Fruit fly (Drosophila melanogaster) whole organism, wandering third instar larva: ENCODE data around the gene fipi.

Source experiments
- CG32264 ChIP-seq: fragments of 200-800 bp; sonication (Bioruptor generic); optimal IDR thresholded peaks from 2 replicates; lab custom pipeline; 2016; ENCODE audit warnings: missing biosample characterization, missing genetic modification characterization
- CrebA ChIP-seq: fragments of 200-800 bp; sonication (Bioruptor generic); optimal IDR thresholded peaks from 2 replicates; lab custom pipeline; 2016; ENCODE audit warnings: missing biosample characterization, mild to moderate bottlenecking, missing genetic modification characterization, borderline replicate concordance
- Dif ChIP-seq: fragments of 200-275, 200-300 bp; sonication (Bioruptor generic); optimal IDR thresholded peaks from 2 replicates; lab custom pipeline; 2018; ENCODE audit warnings: missing biosample characterization, missing genetic modification characterization; ENCODE audit not compliant: partially characterized antibody
- HLH106 ChIP-seq: fragments of 200-800 bp; optimal IDR thresholded peaks from 3 replicates; lab custom pipeline; 2019; ENCODE audit warnings: missing biosample characterization, mild to moderate bottlenecking, missing genetic modification characterization, moderate library complexity
- Hr83 ChIP-seq: fragments of 200-300 bp; sonication (Bioruptor generic); optimal IDR thresholded peaks from 2 replicates; lab custom pipeline; 2016; ENCODE audit warnings: missing biosample characterization, mild to moderate bottlenecking, missing genetic modification characterization, moderate library complexity; ENCODE audit not compliant: poor library complexity, severe bottlenecking
- Jra ChIP-seq: sonication (Bioruptor generic); optimal IDR thresholded peaks from 2 replicates; lab custom pipeline; 2016; ENCODE audit warnings: missing biosample characterization, missing genetic modification characterization
- Myc ChIP-seq: fragments of >200 bp; optimal IDR thresholded peaks from 2 replicates; lab custom pipeline; 2017
- OdsH ChIP-seq: fragments of 200-800 bp; sonication (Bioruptor generic); optimal IDR thresholded peaks from 2 replicates; lab custom pipeline; 2016; ENCODE audit warnings: missing biosample characterization, mild to moderate bottlenecking, missing genetic modification characterization
- dl ChIP-seq, 2 experiments: fragments of 175-275, 200-275 bp in 1 of 2; fragments of 200-275 bp in 1 of 2; sonication (Bioruptor generic); optimal IDR thresholded peaks; lab custom pipeline; 2018; ENCODE audit warnings: mild to moderate bottlenecking in 2 of 2, missing biosample characterization in 2 of 2, missing genetic modification characterization in 2 of 2, moderate library complexity in 2 of 2; ENCODE audit not compliant: partially characterized antibody in 2 of 2, insufficient read depth in 1 of 2
- dsf ChIP-seq: sonication (Bioruptor generic); optimal IDR thresholded peaks from 2 replicates; lab custom pipeline; 2016; ENCODE audit warnings: missing biosample characterization, missing genetic modification characterization, borderline replicate concordance
- fru ChIP-seq: fragments of 200-800 bp; sonication (Bioruptor generic); optimal IDR thresholded peaks from 3 replicates; lab custom pipeline; 2016; ENCODE audit warnings: missing biosample characterization, mild to moderate bottlenecking, missing genetic modification characterization
- pan ChIP-seq: fragments of >200 bp; optimal IDR thresholded peaks from 2 replicates; lab custom pipeline; 2017

DNA sequence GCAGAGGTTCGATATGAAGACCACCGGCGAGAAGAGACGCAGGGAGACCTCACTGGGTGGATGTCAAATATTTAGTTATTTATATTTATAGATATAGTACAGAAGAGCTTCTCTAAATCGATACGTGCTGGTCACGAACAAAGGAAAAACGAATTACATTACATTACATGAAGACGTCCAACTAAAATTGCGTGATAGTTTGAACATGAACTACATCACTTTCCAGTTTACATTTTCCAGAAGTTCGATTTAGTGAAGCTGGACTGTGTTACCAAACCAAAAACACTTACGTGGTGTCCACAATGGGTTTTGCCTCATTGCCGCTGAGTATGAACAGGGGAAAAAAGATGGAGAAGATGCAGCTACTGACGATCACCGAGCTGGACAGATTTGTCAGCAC is 42.3 kb upstream of the fipi start:
- TF ChIP-seq fru, result no peak
- TF ChIP-seq dl (GFP tag; optimal IDR thresholded peaks at IDR 0.05; lab: Kevin White, UChicago; ENCODE audit: insufficient read depth in 1 of 2, partially characterized antibody in 2 of 2), result no peak
- TF ChIP-seq Dif (GFP tag; lab: Kevin White, UChicago), result no peak
- no peak for TF ChIP-seq pan
- TF ChIP-seq OdsH, result no peak
- TF ChIP-seq CG32264, result no peak
- TF ChIP-seq Hr83 (GFP tag; lab: Kevin White, UChicago), result no peak
- no peak for TF ChIP-seq Jra
- TF ChIP-seq Myc (lab: Kevin White, UChicago), result no peak
- TF ChIP-seq CrebA (GFP tag; lab: Kevin White, UChicago), result no peak
- no peak for TF ChIP-seq HLH106
- no peak for TF ChIP-seq dsf
